Worm (Caenorhabditis elegans) whole organism, L4/young adult: ENCODE results near the gene W10G11.3.
A peak's percentile ranks its signal among the peaks of the same experiment; 100 is the strongest.
"Not testable (repeated sequence)": the region's sequence is repeated elsewhere in the genome, so short reads cannot be mapped to it uniquely, and the experiment has no call there.

ENCODE experiments used
- dao-5 ChIP-seq: sonication (generic microtip); optimal IDR thresholded peaks from 2 replicates; lab custom pipeline; 2016; ENCODE audit warnings: missing genotype, missing genetic modification characterization, moderate library complexity, missing compliant biosample characterization
- him-1 ChIP-seq: sonication (generic microtip); optimal IDR thresholded peaks from 2 replicates; lab custom pipeline; 2016; ENCODE audit warnings: missing genotype, missing genetic modification reagents, missing genetic modification characterization, missing compliant biosample characterization

ce11 chrII:3567576-3567975 is 5.3 kb upstream of the W10G11.3 start:
- TF ChIP-seq dao-5 (tag; lab: Kevin White, UChicago): peak; percentile 18
- not testable (repeated sequence) for TF ChIP-seq him-1
